Worm (Caenorhabditis elegans) whole organism, young adult: ENCODE results near the gene Y43F8C.5.

Experiments used
- F10E7.11 ChIP-seq: sonication (generic microtip); optimal IDR thresholded peaks from 2 replicates; lab custom pipeline; 2017; ENCODE audit warnings: mild to moderate bottlenecking, missing genetic modification characterization, moderate library complexity, missing compliant biosample characterization
- F22D6.2 ChIP-seq: sonication (generic microtip); optimal IDR thresholded peaks from 2 replicates; lab custom pipeline; 2016; ENCODE audit warnings: mild to moderate bottlenecking, missing genetic modification characterization, missing compliant biosample characterization
- F33H1.4 ChIP-seq: fragments of 200-800 bp; sonication (Bioruptor generic); IDR thresholded peaks from 2 replicates; pipeline ENCODE4 v1.3.6; 2022; ENCODE audit warnings: missing genetic modification reagents, missing genetic modification characterization, missing compliant biosample characterization
- F55B11.4 ChIP-seq: sonication (generic microtip); optimal IDR thresholded peaks from 2 replicates; lab custom pipeline; 2016; ENCODE audit warnings: missing compliant biosample characterization, missing genetic modification characterization, borderline replicate concordance; ENCODE audit not compliant: insufficient read depth
- F57A8.1 ChIP-seq: fragments of 200-800 bp; sonication (Bioruptor generic); optimal IDR thresholded peaks from 2 replicates; lab custom pipeline; 2018; ENCODE audit warnings: mild to moderate bottlenecking, missing genetic modification characterization, moderate library complexity, missing compliant biosample characterization
- K11D2.4 ChIP-seq: fragments of 200-800 bp; sonication (Bioruptor generic); IDR thresholded peaks from 2 replicates; pipeline ENCODE4 v1.3.6; 2022; ENCODE audit warnings: missing genetic modification reagents, missing genetic modification characterization, missing compliant biosample characterization
- K12H6.12 ChIP-seq: fragments of 200-800 bp; sonication (Bioruptor generic); optimal IDR thresholded peaks from 2 replicates; lab custom pipeline; 2018; ENCODE audit warnings: mild to moderate bottlenecking, missing genetic modification characterization, missing compliant biosample characterization
- T07F8.4 ChIP-seq: sonication (generic microtip); optimal IDR thresholded peaks from 2 replicates; lab custom pipeline; 2016; ENCODE audit warnings: mild to moderate bottlenecking, missing genetic modification characterization, moderate library complexity, missing compliant biosample characterization
- T26A5.8 ChIP-seq: sonication (generic microtip); optimal IDR thresholded peaks from 2 replicates; lab custom pipeline; 2016; ENCODE audit warnings: missing genetic modification characterization, missing compliant biosample characterization
- akir-1 ChIP-seq: fragments of 200-800 bp; sonication (Bioruptor generic); optimal IDR thresholded peaks from 2 replicates; lab custom pipeline; 2018; ENCODE audit warnings: mild to moderate bottlenecking, missing genetic modification characterization, moderate library complexity, missing compliant biosample characterization
- aptf-3 ChIP-seq: fragments of 200-800 bp; sonication (Bioruptor generic); IDR thresholded peaks from 2 replicates; pipeline ENCODE4 v1.3.6; 2022; ENCODE audit warnings: missing genetic modification characterization, missing compliant biosample characterization
- bed-2 ChIP-seq: fragments of 200-800 bp; sonication (Bioruptor generic); IDR thresholded peaks from 2 replicates; pipeline ENCODE4 v1.3.6; 2022; ENCODE audit warnings: missing genetic modification reagents, missing genetic modification characterization, missing compliant biosample characterization
- cebp-1 ChIP-seq, 2 experiments: fragments of 200-800 bp in 1 of 2; sonication (Bioruptor generic) in 1 of 2; sonication (generic microtip) in 1 of 2; IDR thresholded peaks in 1 of 2; optimal IDR thresholded peaks in 1 of 2; 2 replicates each; pipeline versions ENCODE4 v1.3.6 to Lab custom; 2017 to 2022; ENCODE audit warnings: missing compliant biosample characterization in 2 of 2, missing genetic modification characterization in 2 of 2, mild to moderate bottlenecking in 1 of 2, missing genetic modification reagents in 1 of 2, moderate library complexity in 1 of 2
- ceh-58 ChIP-seq: fragments of 200-800 bp; sonication (Bioruptor generic); IDR thresholded peaks from 2 replicates; pipeline ENCODE4 v1.3.6; 2022; ENCODE audit warnings: missing genetic modification characterization, missing compliant biosample characterization
- chd-7 ChIP-seq: sonication (generic microtip); optimal IDR thresholded peaks from 2 replicates; lab custom pipeline; 2016; ENCODE audit warnings: mild to moderate bottlenecking, missing genetic modification characterization, moderate library complexity, missing compliant biosample characterization
- dox-1 ChIP-seq: fragments of 200-800 bp; sonication (Bioruptor generic); IDR thresholded peaks from 2 replicates; pipeline ENCODE4 v1.3.6; 2022; ENCODE audit warnings: missing genetic modification reagents, missing genetic modification characterization, missing compliant biosample characterization
- dpff-1 ChIP-seq: sonication (generic microtip); optimal IDR thresholded peaks from 2 replicates; lab custom pipeline; 2017; ENCODE audit warnings: mild to moderate bottlenecking, missing genetic modification characterization, missing compliant biosample characterization
- dpl-1 ChIP-seq: fragments of 150-350 bp; optimal IDR thresholded peaks from 2 replicates; lab custom pipeline; 2014; ENCODE audit warnings: missing biosample characterization, missing genetic modification reagents, missing genetic modification characterization
- egl-18 ChIP-seq: fragments of 200-800 bp; sonication (Bioruptor generic); IDR thresholded peaks from 2 replicates; pipeline ENCODE4 v1.3.6; 2022; ENCODE audit warnings: missing genetic modification reagents, missing genetic modification characterization, missing compliant biosample characterization
- egl-44 ChIP-seq: fragments of 200-800 bp; sonication (Bioruptor generic); IDR thresholded peaks from 2 replicates; pipeline ENCODE4 v1.3.6; 2022; ENCODE audit warnings: missing genetic modification reagents, missing genetic modification characterization, missing compliant biosample characterization
- him-1 ChIP-seq: sonication (generic microtip); optimal IDR thresholded peaks from 2 replicates; lab custom pipeline; 2016; ENCODE audit warnings: missing genotype, missing genetic modification reagents, missing genetic modification characterization, missing compliant biosample characterization
- lag-1 ChIP-seq: fragments of 200-800 bp; sonication (Bioruptor generic); IDR thresholded peaks from 2 replicates; pipeline ENCODE4 v1.3.6; 2022; ENCODE audit warnings: missing genetic modification reagents, missing genetic modification characterization, missing compliant biosample characterization
- lin-40 ChIP-seq: sonication (generic microtip); optimal IDR thresholded peaks from 2 replicates; lab custom pipeline; 2016; ENCODE audit warnings: missing genetic modification characterization, mild to moderate bottlenecking, missing compliant biosample characterization, missing genotype, missing genetic modification reagents
- lir-1 ChIP-seq: fragments of 200-800 bp; sonication (Bioruptor generic); conservative IDR thresholded peaks from 2 replicates; pipeline ENCODE4 v1.3.6; 2022; ENCODE audit warnings: missing genetic modification reagents, missing genetic modification characterization, missing compliant biosample characterization
- madf-10 ChIP-seq: sonication (generic microtip); optimal IDR thresholded peaks from 2 replicates; lab custom pipeline; 2016; ENCODE audit warnings: mild to moderate bottlenecking, missing genetic modification characterization, missing compliant biosample characterization
- madf-6 ChIP-seq: fragments of 200-800 bp; sonication (Bioruptor generic); IDR thresholded peaks from 2 replicates; pipeline ENCODE4 v1.3.6; 2022; ENCODE audit warnings: missing genetic modification reagents, missing genetic modification characterization, missing compliant biosample characterization
- madf-8 ChIP-seq: fragments of 200-800 bp; sonication (Bioruptor generic); conservative IDR thresholded peaks from 2 replicates; pipeline ENCODE4 v1.3.6; 2022; ENCODE audit warnings: missing genetic modification reagents, missing genetic modification characterization, missing compliant biosample characterization
- mcd-1 ChIP-seq: fragments of 200-800 bp; sonication (Bioruptor generic); IDR thresholded peaks from 2 replicates; pipeline ENCODE4 v1.3.6; 2022; ENCODE audit warnings: missing genetic modification reagents, missing genetic modification characterization, missing compliant biosample characterization
- mes-4 ChIP-seq: sonication (generic microtip); optimal IDR thresholded peaks from 2 replicates; lab custom pipeline; 2016; ENCODE audit warnings: missing genotype, missing genetic modification characterization, missing compliant biosample characterization
- nfya-1 ChIP-seq: sonication (generic microtip); optimal IDR thresholded peaks from 2 replicates; lab custom pipeline; 2017; ENCODE audit warnings: antibody characterized with exemption, missing compliant biosample characterization, missing genetic modification characterization, borderline replicate concordance; ENCODE audit not compliant: insufficient read depth
- nfya-2 ChIP-seq: fragments of 200-800 bp; sonication (Bioruptor generic); IDR thresholded peaks from 2 replicates; pipeline ENCODE4 v1.3.6; 2022; ENCODE audit warnings: missing genetic modification reagents, missing genetic modification characterization, missing compliant biosample characterization
- nhr-120 ChIP-seq: fragments of 200-800 bp; sonication (Bioruptor generic); IDR thresholded peaks from 2 replicates; pipeline ENCODE4 v1.3.6; 2022; ENCODE audit warnings: missing genetic modification characterization, missing compliant biosample characterization
- nhr-80 ChIP-seq: sonication (generic microtip); optimal IDR thresholded peaks from 2 replicates; lab custom pipeline; 2016; ENCODE audit warnings: missing genetic modification characterization, missing compliant biosample characterization
- nhr-90 ChIP-seq: sonication (generic microtip); optimal IDR thresholded peaks from 2 replicates; lab custom pipeline; 2016; ENCODE audit warnings: missing genotype, mild to moderate bottlenecking, missing genetic modification characterization, missing compliant biosample characterization
- pbrm-1 ChIP-seq: fragments of 200-800 bp; sonication (Bioruptor generic); IDR thresholded peaks from 2 replicates; pipeline ENCODE4 v1.3.6; 2022; ENCODE audit warnings: missing genetic modification reagents, missing genetic modification characterization, missing compliant biosample characterization
- rec-8 ChIP-seq, 2 experiments: sonication (generic microtip); optimal IDR thresholded peaks; 2 replicates each; lab custom pipeline; 2016; ENCODE audit warnings: mild to moderate bottlenecking in 2 of 2, missing genetic modification characterization in 2 of 2, missing genetic modification reagents in 2 of 2, missing genotype in 2 of 2, missing biosample characterization in 1 of 2, missing compliant biosample characterization in 1 of 2, moderate library complexity in 1 of 2
- repo-1 ChIP-seq: sonication (generic microtip); optimal IDR thresholded peaks from 2 replicates; lab custom pipeline; 2017; ENCODE audit warnings: mild to moderate bottlenecking, missing genetic modification characterization, missing compliant biosample characterization
- snpc-1.1 ChIP-seq: sonication (generic microtip); optimal IDR thresholded peaks from 2 replicates; lab custom pipeline; 2017; ENCODE audit warnings: missing genetic modification characterization, mild to moderate bottlenecking, missing compliant biosample characterization, antibody characterized with exemption, moderate library complexity, missing genotype, missing genetic modification reagents; ENCODE audit not compliant: insufficient read depth
- snpc-3.4 ChIP-seq: sonication (generic microtip); optimal IDR thresholded peaks from 2 replicates; lab custom pipeline; 2017; ENCODE audit warnings: missing genetic modification characterization, mild to moderate bottlenecking, missing compliant biosample characterization, antibody characterized with exemption, moderate library complexity, missing genotype, missing genetic modification reagents
- snpc-4 ChIP-seq, 5 experiments: fragments of 150-350 bp in 1 of 5; sonication (generic microtip) in 4 of 5; optimal IDR thresholded peaks; 2 replicates each; lab custom pipeline; 2014 to 2018; ENCODE audit warnings: missing genetic modification characterization in 5 of 5, missing biosample characterization in 3 of 5, antibody characterized with exemption in 2 of 5, mild to moderate bottlenecking in 2 of 5, missing compliant biosample characterization in 2 of 5, missing genotype in 2 of 5, moderate library complexity in 2 of 5, missing genetic modification reagents in 1 of 5
- tbp1 ChIP-seq: fragments of 200-800 bp; sonication (Bioruptor generic); optimal IDR thresholded peaks from 2 replicates; lab custom pipeline; 2018; ENCODE audit warnings: mild to moderate bottlenecking, missing genetic modification characterization, missing compliant biosample characterization
- unc-62 ChIP-seq: fragments of 150-350 bp; optimal IDR thresholded peaks from 2 replicates; lab custom pipeline; 2014; ENCODE audit warnings: missing biosample characterization, missing genetic modification reagents, missing genetic modification characterization
- ztf-25 ChIP-seq: fragments of 200-800 bp; sonication (Bioruptor generic); IDR thresholded peaks from 2 replicates; pipeline ENCODE4 v1.3.6; 2022; ENCODE audit warnings: missing genetic modification reagents, missing genetic modification characterization, missing compliant biosample characterization
- ztf-26 ChIP-seq: sonication (generic microtip); optimal IDR thresholded peaks from 2 replicates; lab custom pipeline; 2017; ENCODE audit warnings: missing genetic modification characterization, missing compliant biosample characterization

Gene Y43F8C.5

DNA sequence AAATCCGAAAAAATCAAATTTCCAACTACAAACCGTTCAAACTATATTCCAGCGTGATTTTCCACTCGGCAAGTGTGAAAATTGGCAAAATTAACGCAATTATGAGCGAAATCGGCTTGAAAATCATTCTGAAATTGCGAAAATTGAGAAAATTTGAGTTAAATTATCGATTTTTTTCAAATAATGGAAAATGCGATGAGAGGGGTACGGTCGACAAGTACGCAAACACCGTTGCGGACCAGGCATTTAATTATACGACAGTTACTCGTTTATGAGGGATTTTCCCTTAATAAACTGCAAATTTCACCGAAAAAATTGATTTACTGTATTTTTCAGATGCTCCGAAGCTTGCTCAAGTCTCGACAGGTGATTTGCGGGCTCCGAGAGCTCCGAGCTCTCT lies 11.5 kb upstream of the Y43F8C.5 start, which contains the start of the genes Y43F8C.7 and mrps-28 (continued):
- TF ChIP-seq dox-1 (GFP tag; lab: Robert Waterston, UW): 0 out of 2 replicates have a peak, but pooled peaks have one; percentile 25

DNA sequence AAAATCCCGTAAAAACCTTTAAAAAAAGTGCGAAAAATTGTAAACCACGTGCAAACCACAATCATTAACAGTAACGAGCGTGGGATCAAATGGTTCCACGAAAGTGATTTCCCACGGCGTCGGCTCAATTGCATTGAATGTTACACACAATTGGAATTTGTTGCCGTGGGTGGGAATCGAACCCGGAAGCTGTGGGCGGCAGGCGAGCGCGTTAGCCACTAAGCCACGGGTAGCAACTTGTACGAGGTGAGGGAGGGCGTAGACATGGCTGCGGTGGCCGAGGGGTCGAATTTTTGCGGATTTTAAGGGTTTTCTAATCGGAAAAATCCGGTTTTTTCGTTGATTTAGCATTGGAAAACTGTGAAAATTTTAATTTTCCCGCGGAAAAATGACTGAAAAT lies 10.6 kb upstream of the Y43F8C.5 start:
- TF ChIP-seq snpc-4 (GFP tag; optimal IDR thresholded peaks at IDR 0.05; lab: Kevin White, UChicago): peak; percentile 80
- peak; percentile 34 to 93 (median 83) for TF ChIP-seq snpc-4 (tag; optimal IDR thresholded peaks at IDR 0.05; lab: Kevin White, UChicago)
- peak; percentile 96 for TF ChIP-seq T26A5.8
- peak; percentile 89 for TF ChIP-seq ztf-25 (GFP tag; lab: Robert Waterston, UW)
- TF ChIP-seq madf-6 (GFP tag; lab: Robert Waterston, UW): peak; percentile 85
- peak; percentile 92 for TF ChIP-seq lin-40
- TF ChIP-seq pbrm-1 (GFP tag; lab: Robert Waterston, UW): peak; percentile 95
- peak; percentile 63 for TF ChIP-seq dpff-1 (tag; lab: Kevin White, UChicago)
- peak; percentile 84 for TF ChIP-seq him-1 (tag; lab: Kevin White, UChicago)
- peak; percentile 78 for TF ChIP-seq F22D6.2
- peak; percentile 91 for TF ChIP-seq ztf-26 (tag; lab: Kevin White, UChicago)
- TF ChIP-seq akir-1 (GFP tag; lab: Kevin White, UChicago): no peak
- TF ChIP-seq unc-62: no peak
- TF ChIP-seq F10E7.11 (tag; lab: Kevin White, UChicago): peak; percentile 88
- peak; percentile 77 for TF ChIP-seq K12H6.12 (tag; lab: Kevin White, UChicago)
- TF ChIP-seq snpc-1.1 (tag; lab: Kevin White, UChicago): peak; percentile 67
- TF ChIP-seq egl-44 (GFP tag; lab: Robert Waterston, UW): peak; percentile 92
- TF ChIP-seq repo-1 (tag; lab: Kevin White, UChicago): peak; percentile 95
- TF ChIP-seq madf-8 (GFP tag; lab: Robert Waterston, UW): 0 out of 2 replicates have a peak, but pooled peaks have one; percentile 34
- no peak; the same call in 1 of the 2 replicates for TF ChIP-seq dox-1 (GFP tag; lab: Robert Waterston, UW)
- 0 out of 2 replicates have a peak, but pooled peaks have one; percentile 63 for TF ChIP-seq bed-2
- no peak for TF ChIP-seq F55B11.4 (tag; lab: Kevin White, UChicago)
- TF ChIP-seq aptf-3 (GFP tag; lab: Robert Waterston, UW): peak; percentile 90; the same call in 1 of the 2 replicates
- peak; percentile 93 for TF ChIP-seq chd-7 (tag; lab: Kevin White, UChicago)
- TF ChIP-seq nfya-1 (tag; lab: Kevin White, UChicago): no peak
- peak; percentile 100 for TF ChIP-seq tbp1 (GFP tag; lab: Kevin White, UChicago)
- TF ChIP-seq nhr-80 (tag; lab: Kevin White, UChicago): peak; percentile 53
- TF ChIP-seq F57A8.1 (GFP tag; lab: Kevin White, UChicago): no peak
- TF ChIP-seq cebp-1 (GFP tag; IDR thresholded peaks at IDR 0.05; lab: Robert Waterston, UW): peak; percentile 59; the same call in 1 of the 2 replicates
- peak; percentile 84 for TF ChIP-seq cebp-1 (tag; optimal IDR thresholded peaks at IDR 0.05; lab: Kevin White, UChicago)
- peak; percentile 85 for TF ChIP-seq madf-10 (tag; lab: Kevin White, UChicago)
- TF ChIP-seq egl-18: 0 out of 2 replicates have a peak, but pooled peaks have one; percentile 58
- TF ChIP-seq lir-1 (GFP tag; lab: Robert Waterston, UW): 0 out of 2 replicates have a peak, but pooled peaks have one; percentile 43
- TF ChIP-seq T07F8.4: peak; percentile 91
- TF ChIP-seq mes-4 (tag; lab: Kevin White, UChicago): peak; percentile 94
- TF ChIP-seq mcd-1 (GFP tag; lab: Robert Waterston, UW): peak; percentile 81
- TF ChIP-seq rec-8 (tag; optimal IDR thresholded peaks at IDR 0.05; lab: Kevin White, UChicago): peak; percentile 91 to 93
- TF ChIP-seq nfya-2 (GFP tag; lab: Robert Waterston, UW): peak; percentile 83
- peak; percentile 90; the same call in 1 of the 2 replicates for TF ChIP-seq ceh-58
- peak; percentile 62 for TF ChIP-seq F33H1.4 (GFP tag; lab: Robert Waterston, UW)
- TF ChIP-seq nhr-90 (tag; lab: Kevin White, UChicago): peak; percentile 96
- TF ChIP-seq lag-1 (GFP tag; lab: Robert Waterston, UW): peak; percentile 89
- peak; percentile 55 for TF ChIP-seq dpl-1 (GFP tag; lab: Kevin White, UChicago)
- TF ChIP-seq nhr-120 (GFP tag; lab: Robert Waterston, UW): peak; percentile 91; the same call in 1 of the 2 replicates
- peak; percentile 94 for TF ChIP-seq snpc-3.4 (tag; lab: Kevin White, UChicago)
- peak; percentile 83 for TF ChIP-seq K11D2.4
